Worm (Caenorhabditis elegans) whole organism, L1 larva: Measurements from ENCODE around the gene vps-26.

ENCODE experiments used
- dpl-1 ChIP-seq, 3 experiments: fragments of 150-350 bp in 2 of 3; sonication (generic microtip) in 1 of 3; optimal IDR thresholded peaks; 2 replicates each; lab custom pipeline; 2014 to 2017; ENCODE audit warnings: missing biosample characterization in 3 of 3, missing genetic modification characterization in 3 of 3, missing genetic modification reagents in 3 of 3
- fos-1 ChIP-seq: fragments of 150-350 bp; optimal IDR thresholded peaks from 2 replicates; lab custom pipeline; 2014; ENCODE audit warnings: missing biosample characterization, missing genetic modification characterization
- lin-15B ChIP-seq: fragments of 150-350 bp; sonication (generic microtip); optimal IDR thresholded peaks from 3 replicates; lab custom pipeline; 2014; ENCODE audit warnings: missing biosample characterization, missing genetic modification characterization
- rnt-1 ChIP-seq: sonication (generic microtip); optimal IDR thresholded peaks from 2 replicates; lab custom pipeline; 2016; ENCODE audit warnings: mild to moderate bottlenecking, missing genetic modification characterization, moderate library complexity, missing compliant biosample characterization

- TF ChIP-seq fos-1 (tag; lab: Kevin White, UChicago): no peak
- no peak for TF ChIP-seq rnt-1 (tag; lab: Kevin White, UChicago)
- no peak for TF ChIP-seq dpl-1 (GFP tag; optimal IDR thresholded peaks at IDR 0.05; lab: Kevin White, UChicago)
- no peak for TF ChIP-seq lin-15B (tag; lab: Kevin White, UChicago)
Measured at ce11 chrIV:9376550-9376949, 35.0 kb upstream of the vps-26 start.
